Fruit fly (Drosophila melanogaster) whole organism, wandering third instar larva: ENCODE data around the gene CG14826.

ENCODE experiments used
- dsf ChIP-seq: sonication (Bioruptor generic); optimal IDR thresholded peaks from 2 replicates; lab custom pipeline; 2016; ENCODE audit warnings: missing biosample characterization, missing genetic modification characterization, borderline replicate concordance
- pan ChIP-seq: fragments of >200 bp; optimal IDR thresholded peaks from 2 replicates; lab custom pipeline; 2017
- psq ChIP-seq: fragments of 200-800 bp; sonication (Bioruptor generic); optimal IDR thresholded peaks from 3 replicates; lab custom pipeline; 2017; ENCODE audit warnings: missing biosample characterization, mild to moderate bottlenecking, missing genetic modification characterization, moderate library complexity

- TF ChIP-seq pan (lab: Kevin White, UChicago) (no peak), psq (GFP tag; lab: Kevin White, UChicago) (no peak), dsf (GFP tag; lab: Kevin White, UChicago) (no peak)
Observed at dm6 chr3L:7263757-7264516, 29.6 kb downstream of the CG14826 start, which contains the start of gene CG14830.
